Worm (Caenorhabditis elegans) whole organism, mixed stage, embryonic: Measurements from ENCODE around the gene C41H7.2.

Experiments
- blmp-1 ChIP-seq: fragments of 150-350 bp; optimal IDR thresholded peaks from 2 replicates; lab custom pipeline; 2014; ENCODE audit warnings: missing biosample characterization, missing genetic modification characterization
- drap-1 ChIP-seq: fragments of 200-800 bp; sonication (Bioruptor generic); optimal IDR thresholded peaks from 3 replicates; lab custom pipeline; 2018; ENCODE audit warnings: mild to moderate bottlenecking, missing genetic modification characterization, missing compliant biosample characterization
- hlh-1 ChIP-seq: fragments of 150-350 bp; optimal IDR thresholded peaks from 2 replicates; lab custom pipeline; 2014; ENCODE audit warnings: missing biosample characterization, missing genetic modification reagents, missing genetic modification characterization
- lin-13 ChIP-seq: fragments of 150-350 bp; optimal IDR thresholded peaks from 2 replicates; lab custom pipeline; 2014; ENCODE audit warnings: missing biosample characterization, missing genetic modification characterization
- snpc-4 ChIP-seq: fragments of 150-350 bp; optimal IDR thresholded peaks from 2 replicates; lab custom pipeline; 2014; ENCODE audit warnings: missing biosample characterization, missing genetic modification characterization

DNA sequence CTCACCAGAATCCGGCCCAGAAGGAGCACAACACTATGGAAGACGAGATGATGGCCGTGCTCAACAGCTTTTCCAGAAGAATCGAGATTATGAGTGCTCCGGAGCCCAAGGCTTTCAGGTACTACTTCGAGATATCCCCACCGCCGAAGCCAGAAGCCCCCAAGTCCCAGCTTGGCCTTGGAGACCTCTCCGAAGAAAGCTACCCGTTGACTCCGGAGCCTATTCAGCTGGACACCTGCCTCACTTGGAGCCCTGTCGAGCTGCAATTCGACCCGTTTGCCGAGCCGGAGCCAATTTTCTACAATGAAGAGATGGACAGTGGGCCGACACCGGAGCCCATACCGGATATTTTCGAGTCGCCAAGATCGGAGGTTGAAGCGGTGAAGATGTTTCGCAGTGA is 47.0 kb downstream of the C41H7.2 start:
- no peak for TF ChIP-seq drap-1 (GFP tag; lab: Kevin White, UChicago)
- TF ChIP-seq blmp-1 (tag; lab: Kevin White, UChicago): no peak
- no peak for TF ChIP-seq lin-13
- no peak for TF ChIP-seq hlh-1 (tag; lab: Kevin White, UChicago)
- TF ChIP-seq snpc-4 (tag; lab: Kevin White, UChicago): no peak
